Worm (Caenorhabditis elegans): ENCODE results near the gene unc-25.
A peak's percentile ranks its signal among the peaks of the same experiment; 100 is the strongest.

The unc-25 gene

DNA sequence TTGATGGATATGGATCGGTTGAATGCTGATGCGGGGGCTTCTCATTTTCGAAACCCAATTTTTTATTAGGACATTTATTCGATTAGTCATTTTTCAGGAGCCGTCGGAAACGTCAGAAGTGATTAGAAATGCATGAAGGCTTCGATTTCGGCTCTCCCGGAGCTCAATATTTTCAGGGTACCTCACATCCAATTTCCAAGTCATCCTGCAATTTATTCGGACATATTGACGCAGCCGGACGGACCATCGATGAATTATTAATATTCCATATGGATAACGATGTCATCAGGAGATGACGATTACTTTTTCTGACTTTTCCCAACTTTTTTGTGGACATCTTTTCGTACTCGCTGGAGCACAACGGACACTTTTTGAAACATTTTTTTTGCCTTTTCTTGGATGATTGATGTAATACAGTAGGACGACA, 35.8 kb upstream of the unc-25 start (continued):
- TF ChIP-seq cebp-1 (GFP tag; IDR thresholded peaks at IDR 0.05) (no peak), cebp-1 (tag; optimal IDR thresholded peaks at IDR 0.05) (peak; percentile 51), die-1 (tag; optimal IDR thresholded peaks at IDR 0.05) (peak; percentile 38), Y67H2A.10 (GFP tag; conservative IDR thresholded peaks at IDR 0.05) (no peak), snpc-1.3 (tag; optimal IDR thresholded peaks at IDR 0.05; ENCODE audit: insufficient read depth) (no peak), Y95B8A.8 (GFP tag; IDR thresholded peaks at IDR 0.05) (peak; percentile 79), zfh-2 (GFP tag; conservative IDR thresholded peaks at IDR 0.05) (no peak), ztf-18 (tag; optimal IDR thresholded peaks at IDR 0.05) (no peak), dpl-1 (GFP tag; optimal IDR thresholded peaks at IDR 0.05) (no peak)

DNA sequence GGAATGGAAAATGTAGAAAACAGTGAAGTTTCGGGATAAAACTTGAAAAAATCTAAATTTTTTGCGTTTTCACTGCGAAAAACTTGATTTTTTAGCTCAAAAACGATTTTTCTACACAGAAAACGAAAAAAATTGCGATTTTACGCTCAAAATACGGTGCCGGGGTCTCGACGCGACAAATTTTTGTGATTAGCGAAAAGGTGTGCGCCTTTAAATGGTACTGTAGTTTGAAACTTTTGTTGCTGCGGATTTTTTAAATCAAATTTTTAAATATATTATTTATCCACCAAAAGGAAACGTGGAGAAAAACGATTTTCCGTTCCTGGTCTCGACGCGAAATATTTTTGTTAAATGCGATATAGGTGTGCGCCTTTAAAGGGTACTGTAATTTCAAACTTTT, 35.2 kb upstream of the unc-25 start:
- peak; percentile 53; the same call in 1 of the 2 replicates for TF ChIP-seq F33H1.4 (GFP tag; IDR thresholded peaks at IDR 0.05)
- TF ChIP-seq F49E8.2 (tag; optimal IDR thresholded peaks at IDR 0.05; ENCODE audit: insufficient read depth) = no peak
- no peak for TF ChIP-seq ztf-26 (tag; optimal IDR thresholded peaks at IDR 0.05)
- TF ChIP-seq sptf-2 (GFP tag; optimal IDR thresholded peaks at IDR 0.05) = no peak
- no peak for TF ChIP-seq die-1 (tag; optimal IDR thresholded peaks at IDR 0.05)
- TF ChIP-seq attf-3 (GFP tag; conservative IDR thresholded peaks at IDR 0.05) = no peak
- TF ChIP-seq let-526 (GFP tag; IDR thresholded peaks at IDR 0.05) = no peak
- no peak for TF ChIP-seq mes-4 (tag; optimal IDR thresholded peaks at IDR 0.05)
- no peak for TF ChIP-seq ama-1 (optimal IDR thresholded peaks at IDR 0.05)
- TF ChIP-seq ama-1 (GFP tag; optimal IDR thresholded peaks at IDR 0.05) = no peak
- TF ChIP-seq cebp-2 (GFP tag; IDR thresholded peaks at IDR 0.05) = no peak
- TF ChIP-seq lsl-1 (GFP tag; optimal IDR thresholded peaks at IDR 0.05) = peak; percentile 73
- no peak for TF ChIP-seq unc-62 (GFP tag; optimal IDR thresholded peaks at IDR 0.05)
- no peak for TF ChIP-seq rec-8 (tag; optimal IDR thresholded peaks at IDR 0.05)
- no peak for TF ChIP-seq F52B5.7 (tag; optimal IDR thresholded peaks at IDR 0.05)
- TF ChIP-seq ceh-91 (GFP tag; IDR thresholded peaks at IDR 0.05) = 0 out of 2 replicates have a peak, but pooled peaks have one; percentile 15
- TF ChIP-seq cebp-1 (GFP tag; IDR thresholded peaks at IDR 0.05) = no peak
- TF ChIP-seq cebp-1 (tag; optimal IDR thresholded peaks at IDR 0.05) = no peak
- no peak for TF ChIP-seq F10E7.11 (tag; optimal IDR thresholded peaks at IDR 0.05)
- TF ChIP-seq bed-2 (GFP tag; IDR thresholded peaks at IDR 0.05) = no peak
- no peak for TF ChIP-seq nhr-80 (tag; optimal IDR thresholded peaks at IDR 0.05)
- TF ChIP-seq lin-40 (tag; optimal IDR thresholded peaks at IDR 0.05) = no peak
- TF ChIP-seq madf-6 (GFP tag; IDR thresholded peaks at IDR 0.05) = peak; percentile 39
- TF ChIP-seq ceh-100 (GFP tag; IDR thresholded peaks at IDR 0.05) = no peak

- TF ChIP-seq chd-7 (tag; optimal IDR thresholded peaks at IDR 0.05) (no peak), hmg-1.2 (GFP tag; IDR thresholded peaks at IDR 0.05) (no peak), lsl-1 (GFP tag; optimal IDR thresholded peaks at IDR 0.05) (no peak), egrh-3 (GFP tag; IDR thresholded peaks at IDR 0.05) (peak; percentile 77; the same call in 1 of the 2 replicates), fkh-3 (tag; optimal IDR thresholded peaks at IDR 0.05) (no peak), ztf-3 (GFP tag; optimal IDR thresholded peaks at IDR 0.05) (no peak), rcor-1 (GFP tag; IDR thresholded peaks at IDR 0.05) (no peak), gei-17 (GFP tag; optimal IDR thresholded peaks at IDR 0.05) (no peak), zfh-2 (GFP tag; conservative IDR thresholded peaks at IDR 0.05) (peak; percentile 85), xnd-1 (tag; optimal IDR thresholded peaks at IDR 0.05) (no peak)
These were observed 32.1 kb upstream of the unc-25 start, which contains the start of gene flp-14 for ce11 chrIII:12910365-12910764. TSS of gene flp-14 (plus strand) at chrIII:12910510.

Data from whole organism, young adult.